Fruit fly (Drosophila melanogaster) whole organism, embryonic: Measurements from ENCODE around the gene CG3337.

Experiments
- CG10565 ChIP-seq: fragments of 200-800 bp; sonication (Bioruptor generic); optimal IDR thresholded peaks from 3 replicates; lab custom pipeline; 2016; ENCODE audit warnings: missing biosample characterization, mild to moderate bottlenecking, missing genetic modification characterization
- CG1233 ChIP-seq: fragments of 200-800 bp; sonication (Bioruptor generic); optimal IDR thresholded peaks from 4 replicates; lab custom pipeline; 2018; ENCODE audit warnings: missing biosample characterization, mild to moderate bottlenecking, missing genetic modification characterization
- CG12769 ChIP-seq: fragments of 200-800 bp; sonication (Bioruptor generic); optimal IDR thresholded peaks from 2 replicates; lab custom pipeline; 2019; ENCODE audit warnings: missing biosample characterization, mild to moderate bottlenecking, missing genetic modification characterization, moderate library complexity
- CG13296 ChIP-seq: fragments of 200-800 bp; sonication (Bioruptor generic); optimal IDR thresholded peaks from 3 replicates; lab custom pipeline; 2018; ENCODE audit warnings: missing biosample characterization, mild to moderate bottlenecking, missing genetic modification characterization
- CG13624 ChIP-seq: fragments of 200-800 bp; sonication (Bioruptor generic); optimal IDR thresholded peaks from 2 replicates; lab custom pipeline; 2016; ENCODE audit warnings: missing biosample characterization, missing genetic modification characterization
- CG13894 ChIP-seq: fragments of 200-800 bp; sonication (Bioruptor generic); optimal IDR thresholded peaks from 3 replicates; lab custom pipeline; 2018; ENCODE audit warnings: missing biosample characterization, mild to moderate bottlenecking, missing genetic modification characterization, moderate library complexity
- CG15479 ChIP-seq: fragments of 200-800 bp; sonication (Bioruptor generic); optimal IDR thresholded peaks from 3 replicates; lab custom pipeline; 2019; ENCODE audit warnings: missing biosample characterization, mild to moderate bottlenecking, missing genetic modification characterization, moderate library complexity
- CG17568 ChIP-seq: fragments of 200-800 bp; sonication (Bioruptor generic); optimal IDR thresholded peaks from 2 replicates; lab custom pipeline; 2018; ENCODE audit warnings: missing biosample characterization, mild to moderate bottlenecking, missing genetic modification characterization, moderate library complexity
- CG2199 ChIP-seq: fragments of 200-800 bp; sonication (Bioruptor generic); IDR thresholded peaks from 3 replicates; pipeline ENCODE4 v1.3.6; 2022; ENCODE audit warnings: missing biosample characterization, missing genetic modification characterization
- CG31224 ChIP-seq: fragments of 200-800 bp; sonication (Bioruptor generic); IDR thresholded peaks from 2 replicates; pipeline ENCODE4 v1.3.6; 2022; ENCODE audit warnings: missing biosample characterization, missing genetic modification characterization
- CG3163 ChIP-seq: fragments of 200-800 bp; sonication (Bioruptor generic); optimal IDR thresholded peaks from 3 replicates; lab custom pipeline; 2016; ENCODE audit warnings: missing biosample characterization, missing genetic modification characterization
- CG6254 ChIP-seq: fragments of 200-800 bp; sonication (Bioruptor generic); optimal IDR thresholded peaks from 3 replicates; lab custom pipeline; 2017; ENCODE audit warnings: mild to moderate bottlenecking, missing biosample characterization, missing genetic modification reagents, missing genetic modification characterization
- CG8281 ChIP-seq: fragments of 200-800 bp; sonication (Bioruptor generic); optimal IDR thresholded peaks from 2 replicates; lab custom pipeline; 2018; ENCODE audit warnings: missing biosample characterization, mild to moderate bottlenecking, missing genetic modification characterization, moderate library complexity
- CG8290 ChIP-seq, 3 experiments: fragments of 200-800 bp; sonication (Bioruptor generic); optimal IDR thresholded peaks; 2 replicates each; lab custom pipeline; 2016 to 2019; ENCODE audit warnings: missing biosample characterization in 3 of 3, missing genetic modification characterization in 3 of 3, mild to moderate bottlenecking in 2 of 3, moderate library complexity in 1 of 3
- Drgx ChIP-seq: fragments of 200-800 bp; sonication (Bioruptor generic); IDR thresholded peaks from 2 replicates; pipeline ENCODE4 v1.3.6; 2022; ENCODE audit warnings: missing biosample characterization, missing genetic modification characterization
- ERR ChIP-seq: fragments of 200-800 bp; sonication (Bioruptor generic); optimal IDR thresholded peaks from 2 replicates; lab custom pipeline; 2016; ENCODE audit warnings: missing biosample characterization, missing genetic modification characterization
- Med ChIP-seq: fragments of 200-800 bp; sonication (Bioruptor generic); peaks from one replicate; lab custom pipeline; 2016; ENCODE audit warnings: missing biosample characterization, missing genetic modification characterization, mild to moderate bottlenecking, inconsistent platforms, moderate library complexity
- NK7.1 ChIP-seq: fragments of 200-800 bp; sonication (Bioruptor generic); optimal IDR thresholded peaks from 3 replicates; lab custom pipeline; 2016; ENCODE audit warnings: missing biosample characterization, missing genetic modification characterization
- Nf-YB ChIP-seq: fragments of 200-800 bp; sonication (Bioruptor generic); optimal IDR thresholded peaks from 3 replicates; lab custom pipeline; 2019; ENCODE audit warnings: missing biosample characterization, mild to moderate bottlenecking, missing genetic modification characterization, moderate library complexity
- Nf-YC ChIP-seq: fragments of 200-800 bp; optimal IDR thresholded peaks from 3 replicates; lab custom pipeline; 2019; ENCODE audit warnings: missing biosample characterization, mild to moderate bottlenecking, missing genetic modification characterization, moderate library complexity
- Stat92E ChIP-seq, 3 experiments: fragments of >200 bp in 2 of 3; fragments of 200-800 bp in 1 of 3; sonication (Bioruptor generic) in 1 of 3; optimal IDR thresholded peaks; 2 replicates each; lab custom pipeline; 2017 to 2019; ENCODE audit warnings: missing biosample characterization in 3 of 3, missing genetic modification characterization in 3 of 3, mild to moderate bottlenecking in 1 of 3, moderate library complexity in 1 of 3
- Trl ChIP-seq, 3 experiments: fragments of >200 bp in 2 of 3; fragments of 200-800 bp in 1 of 3; sonication (Bioruptor generic) in 1 of 3; optimal IDR thresholded peaks; 2 replicates in 1 of 3; 3 replicates in 2 of 3; lab custom pipeline; 2016 to 2017; ENCODE audit warnings: missing biosample characterization in 1 of 3, missing genetic modification characterization in 1 of 3
- chinmo ChIP-seq: fragments of 200-800 bp; sonication (Bioruptor generic); IDR thresholded peaks from 4 replicates; pipeline ENCODE4 v1.3.6; 2022; ENCODE audit warnings: missing biosample characterization, missing genetic modification characterization; ENCODE audit not compliant: partially characterized antibody
- corto ChIP-seq: fragments of 200-800 bp; sonication (Bioruptor generic); optimal IDR thresholded peaks from 2 replicates; lab custom pipeline; 2016; ENCODE audit warnings: missing biosample characterization, mild to moderate bottlenecking, missing genetic modification characterization, moderate library complexity
- dmrt11E ChIP-seq: fragments of 200-800 bp; sonication (Bioruptor generic); optimal IDR thresholded peaks from 3 replicates; lab custom pipeline; 2018; ENCODE audit warnings: missing biosample characterization, mild to moderate bottlenecking, missing genetic modification characterization, moderate library complexity
- ftz-f1 ChIP-seq: fragments of 200-800 bp; sonication (Bioruptor generic); optimal IDR thresholded peaks from 2 replicates; lab custom pipeline; 2016; ENCODE audit warnings: missing biosample characterization, missing genetic modification characterization
- ham ChIP-seq: fragments of 200-800 bp; sonication (Bioruptor generic); IDR thresholded peaks from 2 replicates; pipeline ENCODE4 v1.3.6; 2022; ENCODE audit warnings: missing biosample characterization, missing genetic modification characterization
- maf-S ChIP-seq: fragments of 200-800 bp; sonication (Bioruptor generic); optimal IDR thresholded peaks from 2 replicates; lab custom pipeline; 2016; ENCODE audit warnings: missing biosample characterization, missing genetic modification characterization
- mirr ChIP-seq: fragments of 200-800 bp; sonication (Bioruptor generic); optimal IDR thresholded peaks from 3 replicates; lab custom pipeline; 2018; ENCODE audit warnings: missing biosample characterization, mild to moderate bottlenecking, missing genetic modification characterization
- pan ChIP-seq, 4 experiments: fragments of >200 bp in 3 of 4; fragments of 200-800 bp in 1 of 4; sonication (Bioruptor generic) in 1 of 4; optimal IDR thresholded peaks in 3 of 4; IDR thresholded peaks in 1 of 4; 2 replicates each; pipeline versions ENCODE4 v1.3.6 to Lab custom; 2017 to 2022; ENCODE audit warnings: missing biosample characterization in 2 of 4, missing genetic modification characterization in 2 of 4, mixed read lengths in 1 of 4
- shn ChIP-seq: fragments of 200-800 bp; sonication (Bioruptor generic); optimal IDR thresholded peaks from 3 replicates; lab custom pipeline; 2016; ENCODE audit warnings: missing biosample characterization, missing genetic modification characterization
- sug ChIP-seq: fragments of 200-800 bp; optimal IDR thresholded peaks from 2 replicates; lab custom pipeline; 2019; ENCODE audit warnings: missing biosample characterization, mild to moderate bottlenecking, missing genetic modification characterization, moderate library complexity
- tx ChIP-seq: fragments of 200-800 bp; sonication (Bioruptor generic); optimal IDR thresholded peaks from 2 replicates; lab custom pipeline; 2016; ENCODE audit warnings: missing biosample characterization, missing genetic modification characterization

CG3337 gene

dm6 chr3R:21193742-21194141 lies 29.6 kb downstream of the CG3337 start (continued):
- TF ChIP-seq shn (GFP tag; lab: Kevin White, UChicago): no peak
- no peak for TF ChIP-seq CG17568 (GFP tag; lab: Kevin White, UChicago)
- no peak for TF ChIP-seq Nf-YC (tag; lab: Kevin White, UChicago)
- TF ChIP-seq CG1233 (GFP tag; lab: Kevin White, UChicago): peak; percentile 29
- peak; percentile 19 for TF ChIP-seq dmrt11E

dm6 chr3R:21192267-21192666 lies 31.1 kb downstream of the CG3337 start:
- TF ChIP-seq CG8281 (tag; lab: Kevin White, UChicago) (no peak), Nf-YB (GFP tag; lab: Kevin White, UChicago) (no peak), NK7.1 (GFP tag; lab: Kevin White, UChicago) (no peak), CG6254 (peak; percentile 38), Drgx (GFP tag; lab: Robert Waterston, UW) (no peak)

dm6 chr3R:21190797-21191401 lies 32.5 kb downstream of the CG3337 start:
- TF ChIP-seq CG2199 (GFP tag; lab: Robert Waterston, UW) (0 out of 3 replicates have a peak, but pooled peaks have one; percentile 49), tx (GFP tag; lab: Kevin White, UChicago) (no peak), ftz-f1 (GFP tag; lab: Kevin White, UChicago) (no peak), CG12769 (peak; percentile 19), CG13624 (GFP tag; lab: Kevin White, UChicago) (peak; percentile 63), ham (GFP tag; lab: Robert Waterston, UW) (no peak), CG13296 (GFP tag; lab: Kevin White, UChicago) (peak; percentile 21), pan (optimal IDR thresholded peaks at IDR 0.05; lab: Kevin White, UChicago) (no peak), pan (GFP tag; optimal IDR thresholded peaks at IDR 0.05 in 1 of 2, IDR thresholded peaks at IDR 0.05 in 1 of 2) (no peak), ERR (no peak), CG31224 (no peak), Med (peak; percentile 65), CG8290 (GFP tag; optimal IDR thresholded peaks at IDR 0.05; lab: Kevin White, UChicago) (no peak), CG8290 (tag; optimal IDR thresholded peaks at IDR 0.05; lab: Kevin White, UChicago) (peak in 1 of 2 experiments; percentile 5), CG15479 (GFP tag; lab: Kevin White, UChicago) (no peak), CG10565 (GFP tag; lab: Kevin White, UChicago) (no peak), CG3163 (GFP tag; lab: Kevin White, UChicago) (peak; percentile 22), corto (GFP tag; lab: Kevin White, UChicago) (peak; percentile 46), sug (tag; lab: Kevin White, UChicago) (peak; percentile 21), Stat92E (GFP tag; optimal IDR thresholded peaks at IDR 0.05; lab: Kevin White, UChicago) (no peak), CG13894 (tag; lab: Kevin White, UChicago) (peak; percentile 63), Trl (optimal IDR thresholded peaks at IDR 0.05; lab: Kevin White, UChicago) (peak; percentile 48 to 70), Trl (GFP tag; optimal IDR thresholded peaks at IDR 0.05; lab: Kevin White, UChicago) (no peak), maf-S (GFP tag; lab: Kevin White, UChicago) (no peak), mirr (GFP tag; lab: Kevin White, UChicago) (peak; percentile 21), chinmo (0 out of 4 replicates have a peak, but pooled peaks have one; percentile 59)
